Worm (Caenorhabditis elegans) whole organism, young adult: ENCODE data around the gene C28H8.7.

Experiments
- B0035.1 ChIP-seq: sonication (generic microtip); optimal IDR thresholded peaks from 2 replicates; lab custom pipeline; 2016; ENCODE audit warnings: missing genetic modification characterization, mild to moderate bottlenecking, missing compliant biosample characterization, missing genotype, missing genetic modification reagents
- B0336.3 ChIP-seq: fragments of 200-800 bp; sonication (Bioruptor generic); IDR thresholded peaks from 2 replicates; pipeline ENCODE4 v1.3.6; 2022; ENCODE audit warnings: missing genetic modification characterization, missing compliant biosample characterization
- C06A6.2 ChIP-seq: fragments of 200-800 bp; sonication (Bioruptor generic); conservative IDR thresholded peaks from 2 replicates; pipeline ENCODE4 v1.3.6; 2022; ENCODE audit warnings: missing genetic modification characterization, missing compliant biosample characterization
- C17E4.6 ChIP-seq: fragments of 200-800 bp; sonication (Bioruptor generic); IDR thresholded peaks from 2 replicates; pipeline ENCODE4 v1.3.6; 2022; ENCODE audit warnings: missing genetic modification reagents, missing genetic modification characterization, missing compliant biosample characterization
- D2030.7 ChIP-seq: fragments of 200-800 bp; sonication (Bioruptor generic); IDR thresholded peaks from 2 replicates; pipeline ENCODE4 v1.3.6; 2022; ENCODE audit warnings: missing genetic modification reagents, missing genetic modification characterization, missing compliant biosample characterization
- F33H1.4 ChIP-seq: fragments of 200-800 bp; sonication (Bioruptor generic); IDR thresholded peaks from 2 replicates; pipeline ENCODE4 v1.3.6; 2022; ENCODE audit warnings: missing genetic modification reagents, missing genetic modification characterization, missing compliant biosample characterization
- F49E8.2 ChIP-seq: sonication (generic microtip); optimal IDR thresholded peaks from 3 replicates; lab custom pipeline; 2017; ENCODE audit warnings: missing genetic modification characterization, mild to moderate bottlenecking, missing compliant biosample characterization, antibody characterized with exemption, moderate library complexity; ENCODE audit not compliant: insufficient read depth
- F55B11.4 ChIP-seq: sonication (generic microtip); optimal IDR thresholded peaks from 2 replicates; lab custom pipeline; 2016; ENCODE audit warnings: missing compliant biosample characterization, missing genetic modification characterization, borderline replicate concordance; ENCODE audit not compliant: insufficient read depth
- T07F8.4 ChIP-seq: sonication (generic microtip); optimal IDR thresholded peaks from 2 replicates; lab custom pipeline; 2016; ENCODE audit warnings: mild to moderate bottlenecking, missing genetic modification characterization, moderate library complexity, missing compliant biosample characterization
- Y79H2A.3 ChIP-seq: fragments of 200-800 bp; sonication (Bioruptor generic); conservative IDR thresholded peaks from 2 replicates; pipeline ENCODE4 v1.3.6; 2022; ENCODE audit warnings: missing genetic modification reagents, missing genetic modification characterization, missing compliant biosample characterization
- aptf-2 ChIP-seq: fragments of 200-800 bp; sonication (Bioruptor generic); conservative IDR thresholded peaks from 2 replicates; pipeline ENCODE4 v1.3.6; 2022; ENCODE audit warnings: missing genetic modification reagents, missing genetic modification characterization, missing compliant biosample characterization
- ceh-100 ChIP-seq: fragments of 200-800 bp; sonication (Bioruptor generic); IDR thresholded peaks from 2 replicates; pipeline ENCODE4 v1.3.6; 2022; ENCODE audit warnings: missing genetic modification reagents, missing genetic modification characterization, missing compliant biosample characterization
- ceh-79 ChIP-seq: sonication (generic microtip); optimal IDR thresholded peaks from 2 replicates; lab custom pipeline; 2017; ENCODE audit warnings: mild to moderate bottlenecking, missing genetic modification characterization, missing compliant biosample characterization
- chd-7 ChIP-seq: sonication (generic microtip); optimal IDR thresholded peaks from 2 replicates; lab custom pipeline; 2016; ENCODE audit warnings: mild to moderate bottlenecking, missing genetic modification characterization, moderate library complexity, missing compliant biosample characterization
- dpl-1 ChIP-seq: fragments of 150-350 bp; optimal IDR thresholded peaks from 2 replicates; lab custom pipeline; 2014; ENCODE audit warnings: missing biosample characterization, missing genetic modification reagents, missing genetic modification characterization
- ets-4 ChIP-seq: fragments of 200-800 bp; sonication (Bioruptor generic); optimal IDR thresholded peaks from 2 replicates; lab custom pipeline; 2018; ENCODE audit warnings: mild to moderate bottlenecking, missing genetic modification characterization, missing compliant biosample characterization
- hlh-12 ChIP-seq: sonication (generic microtip); optimal IDR thresholded peaks from 2 replicates; lab custom pipeline; 2016; ENCODE audit warnings: missing genetic modification characterization, missing compliant biosample characterization
- hlh-26 ChIP-seq: fragments of 200-800 bp; sonication (Bioruptor generic); conservative IDR thresholded peaks from 2 replicates; pipeline ENCODE4 v1.3.6; 2022; ENCODE audit warnings: missing genetic modification reagents, missing genetic modification characterization, missing compliant biosample characterization
- hmg-1.2 ChIP-seq: fragments of 200-800 bp; sonication (Bioruptor generic); IDR thresholded peaks from 2 replicates; pipeline ENCODE4 v1.3.6; 2022; ENCODE audit warnings: missing genetic modification reagents, missing genetic modification characterization, missing compliant biosample characterization
- hmg-20 ChIP-seq: fragments of 200-800 bp; sonication (Bioruptor generic); IDR thresholded peaks from 2 replicates; pipeline ENCODE4 v1.3.6; 2022; ENCODE audit warnings: missing genetic modification reagents, missing genetic modification characterization, missing compliant biosample characterization
- hrde-1 ChIP-seq: sonication (generic microtip); optimal IDR thresholded peaks from 2 replicates; lab custom pipeline; 2016; ENCODE audit warnings: missing genetic modification characterization, mild to moderate bottlenecking, missing compliant biosample characterization, moderate library complexity, missing genotype, missing genetic modification reagents, borderline replicate concordance
- hsf-1 ChIP-seq: fragments of 200-800 bp; sonication (Bioruptor generic); IDR thresholded peaks from 2 replicates; pipeline ENCODE4 v1.3.6; 2022; ENCODE audit warnings: missing genetic modification reagents, missing genetic modification characterization, missing compliant biosample characterization
- let-607 ChIP-seq, 2 experiments: fragments of 200-800 bp in 1 of 2; sonication (Bioruptor generic) in 1 of 2; sonication (generic microtip) in 1 of 2; optimal IDR thresholded peaks; 2 replicates each; lab custom pipeline; 2016 to 2018; ENCODE audit warnings: mild to moderate bottlenecking in 2 of 2, missing compliant biosample characterization in 2 of 2, missing genetic modification characterization in 2 of 2, moderate library complexity in 2 of 2, missing genotype in 1 of 2
- lin-54 ChIP-seq: fragments of 200-800 bp; sonication (Bioruptor generic); optimal IDR thresholded peaks from 2 replicates; lab custom pipeline; 2018; ENCODE audit warnings: mild to moderate bottlenecking, missing genetic modification characterization, missing compliant biosample characterization
- madf-10 ChIP-seq: sonication (generic microtip); optimal IDR thresholded peaks from 2 replicates; lab custom pipeline; 2016; ENCODE audit warnings: mild to moderate bottlenecking, missing genetic modification characterization, missing compliant biosample characterization
- madf-6 ChIP-seq: fragments of 200-800 bp; sonication (Bioruptor generic); IDR thresholded peaks from 2 replicates; pipeline ENCODE4 v1.3.6; 2022; ENCODE audit warnings: missing genetic modification reagents, missing genetic modification characterization, missing compliant biosample characterization
- mcd-1 ChIP-seq: fragments of 200-800 bp; sonication (Bioruptor generic); IDR thresholded peaks from 2 replicates; pipeline ENCODE4 v1.3.6; 2022; ENCODE audit warnings: missing genetic modification reagents, missing genetic modification characterization, missing compliant biosample characterization
- mes-4 ChIP-seq: sonication (generic microtip); optimal IDR thresholded peaks from 2 replicates; lab custom pipeline; 2016; ENCODE audit warnings: missing genotype, missing genetic modification characterization, missing compliant biosample characterization
- mxl-1 ChIP-seq: sonication (generic microtip); optimal IDR thresholded peaks from 2 replicates; lab custom pipeline; 2016; ENCODE audit warnings: missing genetic modification characterization, missing compliant biosample characterization
- nhr-27 ChIP-seq: fragments of 200-800 bp; sonication (Bioruptor generic); optimal IDR thresholded peaks from 2 replicates; lab custom pipeline; 2018; ENCODE audit warnings: mild to moderate bottlenecking, missing genetic modification characterization, moderate library complexity, missing compliant biosample characterization
- nhr-80 ChIP-seq: sonication (generic microtip); optimal IDR thresholded peaks from 2 replicates; lab custom pipeline; 2016; ENCODE audit warnings: missing genetic modification characterization, missing compliant biosample characterization
- pbrm-1 ChIP-seq: fragments of 200-800 bp; sonication (Bioruptor generic); IDR thresholded peaks from 2 replicates; pipeline ENCODE4 v1.3.6; 2022; ENCODE audit warnings: missing genetic modification reagents, missing genetic modification characterization, missing compliant biosample characterization
- rcor-1 ChIP-seq: fragments of 200-800 bp; sonication (Bioruptor generic); IDR thresholded peaks from 2 replicates; pipeline ENCODE4 v1.3.6; 2022; ENCODE audit warnings: missing genetic modification reagents, missing genetic modification characterization, missing compliant biosample characterization
- snpc-1.1 ChIP-seq: sonication (generic microtip); optimal IDR thresholded peaks from 2 replicates; lab custom pipeline; 2017; ENCODE audit warnings: missing genetic modification characterization, mild to moderate bottlenecking, missing compliant biosample characterization, antibody characterized with exemption, moderate library complexity, missing genotype, missing genetic modification reagents; ENCODE audit not compliant: insufficient read depth
- somi-1 ChIP-seq: fragments of 200-800 bp; sonication (Bioruptor generic); optimal IDR thresholded peaks from 2 replicates; lab custom pipeline; 2018; ENCODE audit warnings: mild to moderate bottlenecking, missing genetic modification characterization, missing compliant biosample characterization
- tbp1 ChIP-seq: fragments of 200-800 bp; sonication (Bioruptor generic); optimal IDR thresholded peaks from 2 replicates; lab custom pipeline; 2018; ENCODE audit warnings: mild to moderate bottlenecking, missing genetic modification characterization, missing compliant biosample characterization
- unc-62 ChIP-seq: fragments of 150-350 bp; optimal IDR thresholded peaks from 2 replicates; lab custom pipeline; 2014; ENCODE audit warnings: missing biosample characterization, missing genetic modification reagents, missing genetic modification characterization
- ztf-25 ChIP-seq: fragments of 200-800 bp; sonication (Bioruptor generic); IDR thresholded peaks from 2 replicates; pipeline ENCODE4 v1.3.6; 2022; ENCODE audit warnings: missing genetic modification reagents, missing genetic modification characterization, missing compliant biosample characterization

C28H8.7 gene

DNA sequence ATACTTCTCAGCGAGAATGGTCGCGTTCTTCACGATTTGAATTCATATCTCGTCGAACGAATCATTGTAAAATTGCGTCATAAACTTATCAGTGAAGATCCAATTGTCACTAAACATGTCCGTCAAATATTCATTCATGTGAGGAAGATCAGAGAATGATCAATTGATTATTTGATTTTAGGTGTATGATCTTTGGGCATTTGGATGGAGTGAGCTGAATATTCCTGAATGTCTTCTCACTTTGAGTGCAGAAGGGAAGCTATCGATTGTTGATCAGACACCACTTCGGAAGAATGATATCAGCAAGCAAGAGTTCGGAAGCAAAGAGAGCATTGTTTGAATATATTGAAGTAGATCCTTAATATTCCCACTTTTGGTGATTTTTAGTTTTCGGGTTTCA is 12.5 kb downstream of the C28H8.7 start (continued):
- TF ChIP-seq ceh-100 (no peak), T07F8.4 (tag; lab: Kevin White, UChicago) (no peak), lin-54 (peak; percentile 19), hsf-1 (GFP tag; lab: Robert Waterston, UW) (no peak), madf-10 (tag; lab: Kevin White, UChicago) (peak; percentile 38), mes-4 (tag; lab: Kevin White, UChicago) (no peak), B0336.3 (GFP tag; lab: Robert Waterston, UW) (peak; percentile 67), somi-1 (GFP tag; lab: Kevin White, UChicago) (peak; percentile 57), unc-62 (no peak), ets-4 (GFP tag; lab: Kevin White, UChicago) (no peak), Y79H2A.3 (GFP tag; lab: Robert Waterston, UW) (no peak), F33H1.4 (no peak), hmg-1.2 (GFP tag; lab: Robert Waterston, UW) (no peak), snpc-1.1 (tag; lab: Kevin White, UChicago) (no peak), hmg-20 (GFP tag; lab: Robert Waterston, UW) (no peak), mxl-1 (tag; lab: Kevin White, UChicago) (no peak), tbp1 (GFP tag; lab: Kevin White, UChicago) (peak; percentile 4), rcor-1 (GFP tag; lab: Robert Waterston, UW) (no peak), aptf-2 (no peak), nhr-80 (tag; lab: Kevin White, UChicago) (peak; percentile 67), pbrm-1 (GFP tag; lab: Robert Waterston, UW) (peak; percentile 16; the same call in 1 of the 2 replicates), ceh-79 (tag; lab: Kevin White, UChicago) (no peak), chd-7 (tag; lab: Kevin White, UChicago) (no peak), C06A6.2 (GFP tag; lab: Robert Waterston, UW) (no peak), let-607 (tag; optimal IDR thresholded peaks at IDR 0.05; lab: Kevin White, UChicago) (peak in 1 of 2 experiments; percentile 58), B0035.1 (tag; lab: Kevin White, UChicago) (no peak), hrde-1 (tag; lab: Kevin White, UChicago) (peak; percentile 68), dpl-1 (GFP tag; lab: Kevin White, UChicago) (no peak), mcd-1 (no peak)

DNA sequence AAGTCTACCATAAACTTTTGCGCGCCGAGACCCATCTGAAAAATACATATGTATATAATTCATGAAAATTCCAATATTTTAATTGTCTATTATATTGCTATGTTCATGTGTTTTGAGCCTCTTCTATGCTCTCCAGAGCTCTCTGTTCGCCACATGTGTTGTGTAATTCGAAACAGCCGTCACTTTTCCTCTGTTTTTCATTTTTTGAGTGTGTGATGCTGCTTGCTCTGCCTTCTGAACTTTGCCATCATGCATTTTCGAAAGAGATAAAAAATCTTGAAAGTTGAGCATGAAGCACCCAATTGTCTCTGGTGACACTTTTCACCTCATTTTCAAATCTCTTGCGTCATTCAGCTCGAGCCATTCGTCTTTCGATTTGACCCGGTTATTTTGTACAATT is 14.5 kb downstream of the C28H8.7 start:
- TF ChIP-seq C17E4.6 (GFP tag; lab: Robert Waterston, UW) (no peak), T07F8.4 (tag; lab: Kevin White, UChicago) (no peak), hmg-20 (GFP tag; lab: Robert Waterston, UW) (no peak), F55B11.4 (tag; lab: Kevin White, UChicago) (no peak), hlh-12 (tag; lab: Kevin White, UChicago) (no peak), madf-6 (GFP tag; lab: Robert Waterston, UW) (no peak), ceh-79 (tag; lab: Kevin White, UChicago) (no peak), D2030.7 (GFP tag; lab: Robert Waterston, UW) (no peak), nhr-27 (tag; lab: Kevin White, UChicago) (no peak), ztf-25 (no peak), ceh-100 (no peak), hlh-26 (GFP tag; lab: Robert Waterston, UW) (no peak), F49E8.2 (tag; lab: Kevin White, UChicago) (no peak)
